Worm (Caenorhabditis elegans) whole organism, young adult: ENCODE data around the gene cyp-32B1.

Experiments
- akir-1 ChIP-seq: fragments of 200-800 bp; sonication (Bioruptor generic); optimal IDR thresholded peaks from 2 replicates; lab custom pipeline; 2018; ENCODE audit warnings: mild to moderate bottlenecking, missing genetic modification characterization, moderate library complexity, missing compliant biosample characterization
- hlh-26 ChIP-seq: fragments of 200-800 bp; sonication (Bioruptor generic); conservative IDR thresholded peaks from 2 replicates; pipeline ENCODE4 v1.3.6; 2022; ENCODE audit warnings: missing genetic modification reagents, missing genetic modification characterization, missing compliant biosample characterization
- let-526 ChIP-seq: fragments of 200-800 bp; sonication (Bioruptor generic); IDR thresholded peaks from 2 replicates; pipeline ENCODE4 v1.3.6; 2022; ENCODE audit warnings: missing genetic modification reagents, missing genetic modification characterization, missing compliant biosample characterization
- nhr-90 ChIP-seq: sonication (generic microtip); optimal IDR thresholded peaks from 2 replicates; lab custom pipeline; 2016; ENCODE audit warnings: missing genotype, mild to moderate bottlenecking, missing genetic modification characterization, missing compliant biosample characterization
- pha-4 ChIP-seq: fragments of 150-350 bp; sonication (generic microtip); optimal IDR thresholded peaks from 2 replicates; lab custom pipeline; 2014; ENCODE audit warnings: missing biosample characterization, missing genetic modification reagents, missing genetic modification characterization

- no peak for TF ChIP-seq hlh-26 (GFP tag; lab: Robert Waterston, UW)
- no peak for TF ChIP-seq nhr-90 (tag; lab: Kevin White, UChicago)
- TF ChIP-seq pha-4 (tag; lab: Kevin White, UChicago) = no peak
- TF ChIP-seq let-526 (GFP tag; lab: Robert Waterston, UW) = no peak
- TF ChIP-seq akir-1 (GFP tag; lab: Kevin White, UChicago) = no peak
Measured at ce11 chrV:2177307-2177764, 23.9 kb downstream of the cyp-32B1 start, which contains the start of gene srbc-17.
